Fruit fly (Drosophila melanogaster): Measurements from ENCODE around the gene nau.

Gene nau

dm6 chr3R:23718297-23718941 is at the start of gene nau:
Gene nau (minus strand): TSS chr3R:23718357.
- no peak for TF ChIP-seq h (optimal IDR thresholded peaks at IDR 0.05)
- no peak for TF ChIP-seq Myc (optimal IDR thresholded peaks at IDR 0.05)
- TF ChIP-seq Sin3A (optimal IDR thresholded peaks at IDR 0.05): no peak
- no peak for TF ChIP-seq ttk (optimal IDR thresholded peaks at IDR 0.05)
- no peak for TF ChIP-seq psq (optimal IDR thresholded peaks at IDR 0.05)
- TF ChIP-seq insv (optimal IDR thresholded peaks at IDR 0.05): no peak

- TF ChIP-seq Sin3A (optimal IDR thresholded peaks at IDR 0.05) (no peak), insv (optimal IDR thresholded peaks at IDR 0.05) (no peak), ttk (optimal IDR thresholded peaks at IDR 0.05) (no peak), Myc (optimal IDR thresholded peaks at IDR 0.05) (no peak), psq (optimal IDR thresholded peaks at IDR 0.05) (no peak), h (optimal IDR thresholded peaks at IDR 0.05) (no peak)
Measured at dm6 chr3R:23767417-23767853, 49.3 kb upstream of the nau start, which contains the start of the genes CG10214 and CG10375. Gene CG10214 (minus strand): TSS chr3R:23767488. Gene CG10375 (plus strand): TSS chr3R:23767712.

dm6 chr3R:23763622-23764273 is 45.6 kb upstream of the nau start, which contains the start of gene Lsd-1:
Gene Lsd-1 (plus strand): TSS chr3R:23763857.
- TF ChIP-seq Myc (optimal IDR thresholded peaks at IDR 0.05) (no peak), Sin3A (optimal IDR thresholded peaks at IDR 0.05) (no peak), ttk (optimal IDR thresholded peaks at IDR 0.05) (no peak), psq (optimal IDR thresholded peaks at IDR 0.05) (no peak), insv (optimal IDR thresholded peaks at IDR 0.05) (no peak), h (optimal IDR thresholded peaks at IDR 0.05) (no peak)

- TF ChIP-seq Sin3A (optimal IDR thresholded peaks at IDR 0.05) (no peak), h (optimal IDR thresholded peaks at IDR 0.05) (no peak), psq (optimal IDR thresholded peaks at IDR 0.05) (no peak), Myc (optimal IDR thresholded peaks at IDR 0.05) (no peak), insv (optimal IDR thresholded peaks at IDR 0.05) (no peak), ttk (optimal IDR thresholded peaks at IDR 0.05) (no peak)
Measured at dm6 chr3R:23763015-23763414, 44.9 kb upstream of the nau start, which contains the start of gene udt. Gene udt (minus strand): TSS chr3R:23763263.

- no peak for TF ChIP-seq h (optimal IDR thresholded peaks at IDR 0.05)
- no peak for TF ChIP-seq insv (optimal IDR thresholded peaks at IDR 0.05)
- no peak for TF ChIP-seq psq (optimal IDR thresholded peaks at IDR 0.05)
- no peak for TF ChIP-seq ttk (optimal IDR thresholded peaks at IDR 0.05)
- no peak for TF ChIP-seq Sin3A (optimal IDR thresholded peaks at IDR 0.05)
- TF ChIP-seq Myc (optimal IDR thresholded peaks at IDR 0.05): no peak
Measured at dm6 chr3R:23760219-23761018, 42.3 kb upstream of the nau start, which contains the start of gene SdhD. Gene SdhD (minus strand): TSS chr3R:23760600.

- TF ChIP-seq Sin3A (optimal IDR thresholded peaks at IDR 0.05) (no peak), Myc (optimal IDR thresholded peaks at IDR 0.05) (no peak), h (optimal IDR thresholded peaks at IDR 0.05) (no peak), psq (optimal IDR thresholded peaks at IDR 0.05) (no peak), ttk (optimal IDR thresholded peaks at IDR 0.05) (no peak), insv (optimal IDR thresholded peaks at IDR 0.05) (no peak)
Measured at dm6 chr3R:23757912-23758607, 39.9 kb upstream of the nau start, which contains the start of the genes PTPMT1 and Hrd3. Gene PTPMT1 (plus strand): TSS chr3R:23758339. Gene Hrd3 (minus strand): TSS chr3R:23758557.

- no peak for TF ChIP-seq Myc (optimal IDR thresholded peaks at IDR 0.05)
Measured at dm6 chr3R:23752728-23753127, 34.6 kb upstream of the nau start, which contains the start of the genes RanBP3 and Rpt5. Gene RanBP3 (minus strand): TSS chr3R:23752834. Gene Rpt5 (plus strand): TSS chr3R:23752876.

- TF ChIP-seq Sin3A (optimal IDR thresholded peaks at IDR 0.05): no peak
- no peak for TF ChIP-seq h (optimal IDR thresholded peaks at IDR 0.05)
- TF ChIP-seq insv (optimal IDR thresholded peaks at IDR 0.05): no peak
- no peak for TF ChIP-seq ttk (optimal IDR thresholded peaks at IDR 0.05)
- no peak for TF ChIP-seq psq (optimal IDR thresholded peaks at IDR 0.05)
- TF ChIP-seq Myc (optimal IDR thresholded peaks at IDR 0.05): no peak
Measured at dm6 chr3R:23747446-23747845, 29.3 kb upstream of the nau start.

dm6 chr3R:23740968-23741367 is 22.8 kb upstream of the nau start:
- no peak for TF ChIP-seq ttk (optimal IDR thresholded peaks at IDR 0.05)
- no peak for TF ChIP-seq psq (optimal IDR thresholded peaks at IDR 0.05)
- no peak for TF ChIP-seq Sin3A (optimal IDR thresholded peaks at IDR 0.05)
- TF ChIP-seq Myc (optimal IDR thresholded peaks at IDR 0.05): no peak
- TF ChIP-seq h (optimal IDR thresholded peaks at IDR 0.05): no peak
- no peak for TF ChIP-seq insv (optimal IDR thresholded peaks at IDR 0.05)

- no peak for TF ChIP-seq psq (optimal IDR thresholded peaks at IDR 0.05)
- no peak for TF ChIP-seq ttk (optimal IDR thresholded peaks at IDR 0.05)
- no peak for TF ChIP-seq Myc (optimal IDR thresholded peaks at IDR 0.05)
- no peak for TF ChIP-seq h (optimal IDR thresholded peaks at IDR 0.05)
- no peak for TF ChIP-seq insv (optimal IDR thresholded peaks at IDR 0.05)
- no peak for TF ChIP-seq Sin3A (optimal IDR thresholded peaks at IDR 0.05)
Measured at dm6 chr3R:23737676-23738574, 19.8 kb upstream of the nau start.
